Fruit fly (Drosophila melanogaster): ENCODE results near the gene scat.
A peak's percentile ranks its signal among the peaks of the same experiment; 100 is the strongest.

Gene scat

DNA sequence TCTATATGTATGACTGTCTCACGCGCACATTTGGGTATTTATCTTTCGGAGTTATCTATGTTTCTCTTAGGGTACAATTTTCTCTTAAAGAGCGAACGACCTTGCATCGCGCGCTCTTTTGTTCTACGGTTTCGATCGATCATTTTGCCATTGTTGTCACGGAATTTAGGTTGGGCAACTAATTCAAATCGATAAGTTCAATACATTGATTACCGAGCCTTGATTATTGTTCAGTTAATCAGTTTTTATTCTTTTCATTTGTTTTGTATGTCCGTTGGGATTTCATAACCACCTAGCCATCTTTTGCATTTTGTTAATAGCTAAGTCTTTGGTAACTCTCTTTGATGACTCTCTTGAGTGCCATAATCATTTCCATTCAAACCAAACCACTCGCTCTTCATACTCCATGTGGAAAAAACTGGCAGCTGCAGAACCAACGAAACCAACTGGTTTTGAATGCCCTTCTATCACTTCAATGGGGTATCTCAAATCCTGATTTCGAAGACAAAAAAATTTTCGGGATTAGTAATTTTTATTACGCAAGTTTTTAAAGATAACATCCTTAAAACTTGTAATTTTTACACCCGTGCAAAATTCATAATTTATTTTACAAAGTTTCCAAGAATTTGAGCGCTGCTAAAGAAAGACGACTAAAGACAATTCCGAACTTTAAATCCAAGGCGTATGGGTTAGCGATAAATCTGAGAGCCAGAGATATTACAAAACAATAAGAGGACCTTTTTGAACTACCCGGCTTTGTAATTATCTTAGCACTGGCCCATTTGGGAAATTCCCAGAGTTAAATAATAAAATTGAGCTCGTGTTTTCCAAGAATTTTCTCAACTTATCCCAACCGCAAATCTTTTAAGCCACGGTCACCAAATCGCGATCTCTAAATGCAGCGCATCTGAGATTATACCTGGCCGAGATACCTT, 17.4 kb downstream of the scat start:
- no peak for TF ChIP-seq CG9948 (tag; optimal IDR thresholded peaks at IDR 0.05)
- no peak for TF ChIP-seq Pif1B (GFP tag; optimal IDR thresholded peaks at IDR 0.05)
- TF ChIP-seq CG12605 (GFP tag; IDR thresholded peaks at IDR 0.05): no peak
- no peak for TF ChIP-seq CG13204 (GFP tag; optimal IDR thresholded peaks at IDR 0.05)
- TF ChIP-seq CG10348 (GFP tag; IDR thresholded peaks at IDR 0.05): no peak
- no peak for TF ChIP-seq Pif1A (GFP tag; optimal IDR thresholded peaks at IDR 0.05)
- TF ChIP-seq CG15710 (tag; optimal IDR thresholded peaks at IDR 0.05): no peak
- TF ChIP-seq CG14655 (GFP tag; optimal IDR thresholded peaks at IDR 0.05): peak; percentile 2
- no peak for TF ChIP-seq Ets98B (GFP tag; IDR thresholded peaks at IDR 0.05)
- no peak for TF ChIP-seq CG34367 (tag; optimal IDR thresholded peaks at IDR 0.05)
- TF ChIP-seq EcR (GFP tag; optimal IDR thresholded peaks at IDR 0.05): peak; percentile 57
- no peak for TF ChIP-seq gl (tag; optimal IDR thresholded peaks at IDR 0.05)
- TF ChIP-seq CG32121 (GFP tag; IDR thresholded peaks at IDR 0.05): no peak
- peak; percentile 20 for TF ChIP-seq Snoo (tag; optimal IDR thresholded peaks at IDR 0.05)
- TF ChIP-seq CG8159 (tag; optimal IDR thresholded peaks at IDR 0.05): no peak

DNA sequence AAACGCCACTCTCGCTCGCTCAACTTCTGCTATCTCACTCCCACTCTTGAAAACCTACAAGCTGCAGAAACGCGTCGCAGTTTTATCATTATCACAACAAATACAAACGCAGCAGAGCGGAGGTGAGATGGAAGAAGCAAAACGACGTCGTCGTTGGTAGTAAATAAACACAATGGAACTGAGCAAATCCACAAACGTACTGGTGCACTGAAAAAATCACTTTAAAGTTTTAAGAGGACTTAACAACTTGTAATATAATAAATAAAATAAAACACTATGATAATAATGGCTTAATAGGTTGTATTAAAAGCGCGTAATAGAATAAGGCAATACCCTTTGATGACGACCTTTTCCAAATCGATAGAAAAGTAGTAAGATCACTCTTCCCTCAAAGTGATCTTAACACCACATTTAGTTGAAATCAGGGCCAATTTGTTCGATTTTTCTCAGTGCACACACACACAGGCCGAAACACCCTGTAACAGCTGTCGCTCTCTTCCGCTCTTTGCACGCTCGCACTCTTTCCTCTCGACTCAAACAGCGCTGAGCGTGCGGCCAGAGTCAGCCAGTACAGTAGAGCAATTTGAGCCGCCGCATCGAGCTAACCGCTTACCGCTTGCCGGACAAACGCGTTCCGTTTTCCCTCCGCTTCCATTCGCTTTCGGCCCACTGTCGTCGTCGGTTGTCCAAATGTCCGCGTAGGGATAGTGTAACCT, 18.2 kb downstream of the scat start:
- TF ChIP-seq Snoo (tag; optimal IDR thresholded peaks at IDR 0.05): peak; percentile 97
- peak; percentile 51 for TF ChIP-seq EcR (GFP tag; optimal IDR thresholded peaks at IDR 0.05)
- peak; percentile 92 for TF ChIP-seq Pif1B (GFP tag; optimal IDR thresholded peaks at IDR 0.05)
- peak; percentile 97 for TF ChIP-seq fd96Ca (GFP tag; IDR thresholded peaks at IDR 0.05)
- peak; percentile 91 for TF ChIP-seq CG34367 (tag; optimal IDR thresholded peaks at IDR 0.05)
- TF ChIP-seq CG9948 (tag; optimal IDR thresholded peaks at IDR 0.05): peak; percentile 94
- peak; percentile 95 for TF ChIP-seq CG32121 (GFP tag; IDR thresholded peaks at IDR 0.05)
- TF ChIP-seq CG8159 (tag; optimal IDR thresholded peaks at IDR 0.05): peak; percentile 96
- peak; percentile 92 for TF ChIP-seq Ets98B (GFP tag; IDR thresholded peaks at IDR 0.05)
- TF ChIP-seq CG12605 (GFP tag; IDR thresholded peaks at IDR 0.05): peak; percentile 89
- peak; percentile 82 for TF ChIP-seq gl (tag; optimal IDR thresholded peaks at IDR 0.05)
- TF ChIP-seq CG13204 (GFP tag; optimal IDR thresholded peaks at IDR 0.05): peak; percentile 92
- peak; percentile 93 for TF ChIP-seq CG4496 (GFP tag; IDR thresholded peaks at IDR 0.05)
- TF ChIP-seq CG14655 (GFP tag; optimal IDR thresholded peaks at IDR 0.05): peak; percentile 95
- peak; percentile 97 for TF ChIP-seq CG15710 (tag; optimal IDR thresholded peaks at IDR 0.05)
- peak; percentile 92 for TF ChIP-seq CG8301 (tag; optimal IDR thresholded peaks at IDR 0.05)
- peak; percentile 92 for TF ChIP-seq CG17806 (tag; optimal IDR thresholded peaks at IDR 0.05)
- TF ChIP-seq rn (GFP tag; IDR thresholded peaks at IDR 0.05): peak; percentile 85
- peak; percentile 88 for TF ChIP-seq CG10348 (GFP tag; IDR thresholded peaks at IDR 0.05)
- TF ChIP-seq D1 (tag; optimal IDR thresholded peaks at IDR 0.05): peak; percentile 90
- peak; percentile 96 for TF ChIP-seq Pif1A (GFP tag; optimal IDR thresholded peaks at IDR 0.05)

DNA sequence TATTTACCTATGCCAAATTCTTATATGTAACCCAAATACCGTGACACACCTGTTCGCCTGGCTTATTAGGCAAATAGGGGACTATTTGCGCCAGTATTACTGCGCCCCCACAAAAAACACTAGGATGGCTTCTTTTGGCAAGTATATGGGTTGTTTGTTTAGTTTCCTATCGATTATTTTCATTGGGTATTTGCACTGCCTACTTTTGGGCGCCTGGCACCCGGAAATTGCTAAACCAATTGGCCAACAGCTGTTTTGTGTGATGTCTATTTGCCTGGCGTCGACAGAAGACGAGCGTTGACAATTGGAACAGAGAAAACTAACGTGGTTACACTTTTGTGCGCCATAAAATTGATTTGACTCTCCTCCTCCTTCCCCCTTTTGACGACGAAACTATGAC, 21.8 kb downstream of the scat start:
- TF ChIP-seq Pif1A (GFP tag; optimal IDR thresholded peaks at IDR 0.05) (no peak), CG10348 (GFP tag; IDR thresholded peaks at IDR 0.05) (no peak), CG32121 (GFP tag; IDR thresholded peaks at IDR 0.05) (no peak), CG17806 (tag; optimal IDR thresholded peaks at IDR 0.05) (no peak), Ets98B (GFP tag; IDR thresholded peaks at IDR 0.05) (no peak), CG8159 (tag; optimal IDR thresholded peaks at IDR 0.05) (no peak), Snoo (tag; optimal IDR thresholded peaks at IDR 0.05) (no peak), CG15710 (tag; optimal IDR thresholded peaks at IDR 0.05) (no peak), Pif1B (GFP tag; optimal IDR thresholded peaks at IDR 0.05) (no peak), D1 (tag; optimal IDR thresholded peaks at IDR 0.05) (no peak), gl (tag; optimal IDR thresholded peaks at IDR 0.05) (no peak)

- TF ChIP-seq D1 (tag; optimal IDR thresholded peaks at IDR 0.05) (no peak), Pif1B (GFP tag; optimal IDR thresholded peaks at IDR 0.05) (no peak), Snoo (tag; optimal IDR thresholded peaks at IDR 0.05) (no peak), CG10348 (GFP tag; IDR thresholded peaks at IDR 0.05) (no peak), CG12605 (GFP tag; IDR thresholded peaks at IDR 0.05) (no peak), EcR (GFP tag; optimal IDR thresholded peaks at IDR 0.05) (no peak), Pif1A (GFP tag; optimal IDR thresholded peaks at IDR 0.05) (no peak), CG14655 (GFP tag; optimal IDR thresholded peaks at IDR 0.05) (no peak), Ets98B (GFP tag; IDR thresholded peaks at IDR 0.05) (no peak), CG13204 (GFP tag; optimal IDR thresholded peaks at IDR 0.05) (no peak), rn (GFP tag; IDR thresholded peaks at IDR 0.05) (no peak), CG32121 (GFP tag; IDR thresholded peaks at IDR 0.05) (no peak), CG8301 (tag; optimal IDR thresholded peaks at IDR 0.05) (no peak), CG17806 (tag; optimal IDR thresholded peaks at IDR 0.05) (no peak), CG34367 (tag; optimal IDR thresholded peaks at IDR 0.05) (no peak), CG9948 (tag; optimal IDR thresholded peaks at IDR 0.05) (no peak), CG8159 (tag; optimal IDR thresholded peaks at IDR 0.05) (no peak), CG4496 (GFP tag; IDR thresholded peaks at IDR 0.05) (no peak), CG15710 (tag; optimal IDR thresholded peaks at IDR 0.05) (no peak), gl (tag; optimal IDR thresholded peaks at IDR 0.05) (no peak)
Observed at dm6 chr2L:9454369-9455054, 23.3 kb downstream of the scat start.
